Worm (Caenorhabditis elegans) whole organism, L4 larva: ENCODE measurements around the gene spon-1.
A peak's percentile ranks its signal among the peaks of the same experiment; 100 is the strongest.

Experiments
- F26F4.8 ChIP-seq: fragments of 200-800 bp; sonication (Bioruptor generic); conservative IDR thresholded peaks from 2 replicates; pipeline ENCODE4 v1.3.6; 2022; ENCODE audit warnings: missing genetic modification characterization, missing compliant biosample characterization
- F37D6.2 ChIP-seq: sonication (generic microtip); optimal IDR thresholded peaks from 2 replicates; lab custom pipeline; 2016; ENCODE audit warnings: mild to moderate bottlenecking, missing genetic modification characterization, missing compliant biosample characterization
- T20F7.1 ChIP-seq: fragments of 200-800 bp; sonication (Bioruptor generic); optimal IDR thresholded peaks from 2 replicates; lab custom pipeline; 2018; ENCODE audit warnings: mild to moderate bottlenecking, missing genetic modification characterization, missing compliant biosample characterization
- T26A8.4 ChIP-seq: fragments of 200-800 bp; sonication (Bioruptor generic); IDR thresholded peaks from 2 replicates; pipeline ENCODE4 v1.3.6; 2022; ENCODE audit warnings: missing genetic modification characterization, missing compliant biosample characterization
- Y48G9A.11 ChIP-seq: fragments of 200-800 bp; sonication (Bioruptor generic); IDR thresholded peaks from 2 replicates; pipeline ENCODE4 v1.3.6; 2022; ENCODE audit warnings: missing genetic modification reagents, missing genetic modification characterization, missing compliant biosample characterization
- ZK337.2 ChIP-seq: fragments of 200-800 bp; sonication (Bioruptor generic); IDR thresholded peaks from 2 replicates; pipeline ENCODE4 v1.3.6; 2022; ENCODE audit warnings: missing genetic modification reagents, missing genetic modification characterization, missing compliant biosample characterization
- ZK546.5 ChIP-seq, 2 experiments: sonication (generic microtip); optimal IDR thresholded peaks; 2 replicates each; lab custom pipeline; 2017; ENCODE audit warnings: missing biosample characterization in 2 of 2, missing genetic modification characterization in 2 of 2
- aha-1 ChIP-seq: fragments of 150-350 bp; peaks from one replicate; lab custom pipeline; 2014; ENCODE audit warnings: missing biosample characterization, missing genetic modification characterization
- ama-1 ChIP-seq: fragments of 150-350 bp; optimal IDR thresholded peaks from 2 replicates; lab custom pipeline; 2014; ENCODE audit warnings: inconsistent platforms, mixed read lengths
- attf-4 ChIP-seq: sonication (generic microtip); optimal IDR thresholded peaks from 3 replicates; lab custom pipeline; 2017; ENCODE audit warnings: missing biosample characterization, missing genetic modification characterization
- ces-1 ChIP-seq: fragments of 150-350 bp; sonication (generic microtip); optimal IDR thresholded peaks from 4 replicates; lab custom pipeline; 2014; ENCODE audit warnings: missing biosample characterization, missing genetic modification reagents, missing genetic modification characterization
- cey-2 ChIP-seq: sonication (generic microtip); optimal IDR thresholded peaks from 3 replicates; lab custom pipeline; 2017; ENCODE audit warnings: missing genetic modification characterization, mild to moderate bottlenecking, missing compliant biosample characterization, antibody characterized with exemption, borderline replicate concordance; ENCODE audit not compliant: insufficient read depth
- dmd-6 ChIP-seq: fragments of 200-800 bp; sonication (Bioruptor generic); IDR thresholded peaks from 2 replicates; pipeline ENCODE4 v1.3.6; 2022; ENCODE audit warnings: missing genetic modification reagents, missing genetic modification characterization, missing compliant biosample characterization
- dpl-1 ChIP-seq: fragments of 150-350 bp; optimal IDR thresholded peaks from 2 replicates; lab custom pipeline; 2014; ENCODE audit warnings: missing biosample characterization, missing genetic modification reagents, missing genetic modification characterization
- dve-1 ChIP-seq: sonication (generic microtip); optimal IDR thresholded peaks from 2 replicates; lab custom pipeline; 2017; ENCODE audit warnings: antibody characterized with exemption, mild to moderate bottlenecking, missing genetic modification characterization, missing compliant biosample characterization; ENCODE audit not compliant: insufficient read depth
- egl-27 ChIP-seq: sonication (generic microtip); optimal IDR thresholded peaks from 3 replicates; lab custom pipeline; 2017; ENCODE audit warnings: missing biosample characterization, missing genetic modification reagents, missing genetic modification characterization
- fkh-10 ChIP-seq: fragments of 150-350 bp; optimal IDR thresholded peaks from 2 replicates; lab custom pipeline; 2014; ENCODE audit warnings: missing biosample characterization, missing genetic modification reagents, missing genetic modification characterization
- hif-1 ChIP-seq, 2 experiments: sonication (generic microtip); optimal IDR thresholded peaks; 2 replicates each; lab custom pipeline; 2016 to 2017; ENCODE audit warnings: missing compliant biosample characterization in 2 of 2, missing genetic modification characterization in 2 of 2, missing genetic modification reagents in 2 of 2, missing genotype in 2 of 2, mild to moderate bottlenecking in 1 of 2
- jun-1 ChIP-seq: fragments of 150-350 bp; optimal IDR thresholded peaks from 2 replicates; lab custom pipeline; 2014; ENCODE audit warnings: missing biosample characterization, missing genetic modification reagents, missing genetic modification characterization
- lin-1 ChIP-seq: fragments of 200-800 bp; sonication (Bioruptor generic); IDR thresholded peaks from 2 replicates; pipeline ENCODE4 v1.3.6; 2022; ENCODE audit warnings: missing genetic modification reagents, missing genetic modification characterization, missing compliant biosample characterization
- lin-13 ChIP-seq: fragments of 150-350 bp; optimal IDR thresholded peaks from 2 replicates; lab custom pipeline; 2014; ENCODE audit warnings: missing biosample characterization, missing genetic modification reagents, missing genetic modification characterization
- lin-15B ChIP-seq: fragments of 150-350 bp; sonication (generic microtip); optimal IDR thresholded peaks from 3 replicates; lab custom pipeline; 2014; ENCODE audit warnings: missing biosample characterization, missing genetic modification characterization
- lin-39 ChIP-seq: fragments of 150-350 bp; optimal IDR thresholded peaks from 2 replicates; lab custom pipeline; 2014; ENCODE audit warnings: missing biosample characterization, missing genetic modification reagents, missing genetic modification characterization
- lsy-2 ChIP-seq, 2 experiments: fragments of 150-350 bp in 1 of 2; sonication (generic microtip) in 1 of 2; optimal IDR thresholded peaks; 2 replicates each; lab custom pipeline; 2014 to 2017; ENCODE audit warnings: missing biosample characterization in 2 of 2, missing genetic modification characterization in 2 of 2
- mdl-1 ChIP-seq, 2 experiments: fragments of 150-350 bp in 1 of 2; sonication (generic microtip) in 1 of 2; optimal IDR thresholded peaks; 2 replicates each; lab custom pipeline; 2014 to 2017; ENCODE audit warnings: missing biosample characterization in 2 of 2, missing genetic modification characterization in 2 of 2
- mep-1 ChIP-seq: fragments of 150-350 bp; sonication (generic microtip); optimal IDR thresholded peaks from 3 replicates; lab custom pipeline; 2014; ENCODE audit warnings: missing biosample characterization, missing genetic modification characterization
- mes-2 ChIP-seq: sonication (generic microtip); optimal IDR thresholded peaks from 2 replicates; lab custom pipeline; 2016; ENCODE audit warnings: missing genotype, mild to moderate bottlenecking, missing genetic modification characterization, missing compliant biosample characterization; ENCODE audit not compliant: poor library complexity, severe bottlenecking
- mxl-2 ChIP-seq: fragments of 200-800 bp; sonication (Bioruptor generic); conservative IDR thresholded peaks from 2 replicates; pipeline ENCODE4 v1.3.6; 2022; ENCODE audit warnings: missing genetic modification reagents, missing genetic modification characterization, missing compliant biosample characterization
- mxl-3 ChIP-seq: fragments of 200-800 bp; sonication (Bioruptor generic); optimal IDR thresholded peaks from 2 replicates; lab custom pipeline; 2018; ENCODE audit warnings: mild to moderate bottlenecking, missing genetic modification characterization, missing compliant biosample characterization
- nhr-102 ChIP-seq: sonication (generic microtip); optimal IDR thresholded peaks from 2 replicates; lab custom pipeline; 2016; ENCODE audit warnings: mild to moderate bottlenecking, missing genetic modification characterization, moderate library complexity, missing compliant biosample characterization
- nhr-111 ChIP-seq: fragments of 200-800 bp; sonication (Bioruptor generic); optimal IDR thresholded peaks from 2 replicates; lab custom pipeline; 2018; ENCODE audit warnings: mild to moderate bottlenecking, missing genetic modification characterization, missing compliant biosample characterization
- nhr-25 ChIP-seq: sonication (generic microtip); optimal IDR thresholded peaks from 2 replicates; lab custom pipeline; 2017; ENCODE audit warnings: missing genetic modification characterization, mild to moderate bottlenecking, missing compliant biosample characterization, antibody characterized with exemption, moderate library complexity, borderline replicate concordance; ENCODE audit not compliant: insufficient read depth
- nhr-28 ChIP-seq: fragments of 150-350 bp; optimal IDR thresholded peaks from 2 replicates; lab custom pipeline; 2014; ENCODE audit warnings: missing biosample characterization, missing genetic modification characterization
- nhr-6 ChIP-seq: fragments of 150-350 bp; optimal IDR thresholded peaks from 2 replicates; lab custom pipeline; 2014; ENCODE audit warnings: missing biosample characterization, missing genetic modification characterization
- nhr-77 ChIP-seq: fragments of 150-350 bp; optimal IDR thresholded peaks from 2 replicates; lab custom pipeline; 2014; ENCODE audit warnings: missing biosample characterization, missing genetic modification characterization
- rbr-2 ChIP-seq: sonication (generic microtip); optimal IDR thresholded peaks from 2 replicates; lab custom pipeline; 2016; ENCODE audit warnings: missing genotype, missing genetic modification characterization, missing compliant biosample characterization
- saeg-2 ChIP-seq: fragments of 200-800 bp; sonication (Bioruptor generic); IDR thresholded peaks from 2 replicates; pipeline ENCODE4 v1.3.6; 2022; ENCODE audit warnings: missing genetic modification reagents, missing genetic modification characterization, missing compliant biosample characterization
- sdz-12 ChIP-seq: fragments of 200-800 bp; sonication (Bioruptor generic); optimal IDR thresholded peaks from 2 replicates; lab custom pipeline; 2018; ENCODE audit warnings: mild to moderate bottlenecking, missing genetic modification characterization, missing compliant biosample characterization
- spr-1 ChIP-seq: sonication (generic microtip); optimal IDR thresholded peaks from 2 replicates; lab custom pipeline; 2016; ENCODE audit warnings: mild to moderate bottlenecking, missing genetic modification characterization, missing compliant biosample characterization
- spr-3 ChIP-seq: fragments of 200-800 bp; sonication (Bioruptor generic); optimal IDR thresholded peaks from 2 replicates; lab custom pipeline; 2018; ENCODE audit warnings: mild to moderate bottlenecking, missing genetic modification characterization, missing compliant biosample characterization
- tag-97 ChIP-seq: fragments of 200-800 bp; sonication (Bioruptor generic); IDR thresholded peaks from 2 replicates; pipeline ENCODE4 v1.3.6; 2022; ENCODE audit warnings: missing genetic modification characterization, missing compliant biosample characterization
- tra-1 ChIP-seq: fragments of 200-800 bp; sonication (Bioruptor generic); IDR thresholded peaks from 2 replicates; pipeline ENCODE4 v1.3.6; 2022; ENCODE audit warnings: missing genetic modification reagents, missing genetic modification characterization, missing compliant biosample characterization
- unc-62 ChIP-seq, 3 experiments: fragments of 150-350 bp in 1 of 3; sonication (generic microtip); optimal IDR thresholded peaks in 2 of 3; peaks in 1 of 3; 1 replicate in 1 of 3; 2 replicates in 2 of 3; lab custom pipeline; 2014 to 2017; ENCODE audit warnings: missing biosample characterization in 3 of 3, missing genetic modification characterization in 3 of 3, missing genetic modification reagents in 3 of 3, missing genotype in 1 of 3
- zag-1 ChIP-seq: fragments of 150-350 bp; optimal IDR thresholded peaks from 2 replicates; lab custom pipeline; 2014; ENCODE audit warnings: missing biosample characterization, missing genetic modification characterization
- zfp-2 ChIP-seq: sonication (generic microtip); optimal IDR thresholded peaks from 2 replicates; lab custom pipeline; 2016; ENCODE audit warnings: mild to moderate bottlenecking, missing genetic modification characterization, missing compliant biosample characterization

The spon-1 gene

ce11 chrII:7103111-7103510 is 13.2 kb upstream of the spon-1 start:
- TF ChIP-seq attf-4 = no peak
- no peak for TF ChIP-seq mes-2 (tag; lab: Kevin White, UChicago)
- TF ChIP-seq unc-62 (GFP tag; optimal IDR thresholded peaks at IDR 0.05 in 1 of 2; lab: Kevin White, UChicago) = peak in 1 of 2 experiments; percentile 93
- no peak for TF ChIP-seq unc-62 (tag; optimal IDR thresholded peaks at IDR 0.05; lab: Kevin White, UChicago)

- TF ChIP-seq lsy-2 (tag; optimal IDR thresholded peaks at IDR 0.05; lab: Kevin White, UChicago) (peak; percentile 95 to 99), nhr-6 (tag; lab: Kevin White, UChicago) (peak; percentile 87), spr-3 (no peak), nhr-102 (tag; lab: Kevin White, UChicago) (no peak), mep-1 (tag; lab: Kevin White, UChicago) (peak; percentile 82), ama-1 (lab: Kevin White, UChicago) (peak; percentile 11), ZK546.5 (tag; optimal IDR thresholded peaks at IDR 0.05; lab: Kevin White, UChicago) (peak; percentile 64 to 91), jun-1 (tag; lab: Kevin White, UChicago) (peak; percentile 39), T20F7.1 (peak; percentile 99), sdz-12 (GFP tag; lab: Kevin White, UChicago) (no peak), ces-1 (GFP tag; lab: Kevin White, UChicago) (peak; percentile 29), mes-2 (tag; lab: Kevin White, UChicago) (peak; percentile 89), mdl-1 (tag; optimal IDR thresholded peaks at IDR 0.05; lab: Kevin White, UChicago) (peak in 1 of 2 experiments; percentile 49), Y48G9A.11 (GFP tag; lab: Robert Waterston, UW) (peak; percentile 99), lin-13 (peak; percentile 78), nhr-111 (no peak), lin-1 (GFP tag; lab: Robert Waterston, UW) (no peak), fkh-10 (GFP tag; lab: Kevin White, UChicago) (peak; percentile 58), cey-2 (tag; lab: Kevin White, UChicago) (no peak), lin-15B (tag; lab: Kevin White, UChicago) (peak; percentile 80), unc-62 (GFP tag; optimal IDR thresholded peaks at IDR 0.05 in 1 of 2; lab: Kevin White, UChicago) (peak in 1 of 2 experiments; percentile 99), unc-62 (tag; optimal IDR thresholded peaks at IDR 0.05; lab: Kevin White, UChicago) (no peak), saeg-2 (GFP tag; lab: Robert Waterston, UW) (no peak), zag-1 (tag; lab: Kevin White, UChicago) (no peak), lin-39 (no peak), nhr-25 (tag; lab: Kevin White, UChicago) (no peak), T26A8.4 (peak; percentile 35; the same call in 1 of the 2 replicates), F26F4.8 (GFP tag; lab: Robert Waterston, UW) (no peak), egl-27 (tag; lab: Kevin White, UChicago) (no peak), mxl-2 (GFP tag; lab: Robert Waterston, UW) (no peak), spr-1 (peak; percentile 16), dve-1 (peak; percentile 63), ZK337.2 (no peak), zfp-2 (tag; lab: Kevin White, UChicago) (peak; percentile 70), aha-1 (tag; lab: Kevin White, UChicago) (peak; percentile 97), dpl-1 (GFP tag; lab: Kevin White, UChicago) (peak; percentile 72), nhr-77 (tag; lab: Kevin White, UChicago) (peak; percentile 92), hif-1 (tag; optimal IDR thresholded peaks at IDR 0.05; lab: Kevin White, UChicago) (peak in 1 of 2 experiments; percentile 84), rbr-2 (tag; lab: Kevin White, UChicago) (peak; percentile 71), tag-97 (no peak), F37D6.2 (peak; percentile 40), mxl-3 (GFP tag; lab: Kevin White, UChicago) (no peak), nhr-28 (tag; lab: Kevin White, UChicago) (peak; percentile 70), tra-1 (no peak), dmd-6 (GFP tag; lab: Robert Waterston, UW) (peak; percentile 29; the same call in 1 of the 2 replicates)
Measured at ce11 chrII:7104794-7105613, 11.4 kb upstream of the spon-1 start, which contains the start of the genes farl-11 and rpl-33. farl-11 (minus strand) TSS chrII:7105035. rpl-33 (plus strand) TSS chrII:7105563.
